Fruit fly (Drosophila melanogaster): Measurements from ENCODE around the gene Cdc16.

DNA sequence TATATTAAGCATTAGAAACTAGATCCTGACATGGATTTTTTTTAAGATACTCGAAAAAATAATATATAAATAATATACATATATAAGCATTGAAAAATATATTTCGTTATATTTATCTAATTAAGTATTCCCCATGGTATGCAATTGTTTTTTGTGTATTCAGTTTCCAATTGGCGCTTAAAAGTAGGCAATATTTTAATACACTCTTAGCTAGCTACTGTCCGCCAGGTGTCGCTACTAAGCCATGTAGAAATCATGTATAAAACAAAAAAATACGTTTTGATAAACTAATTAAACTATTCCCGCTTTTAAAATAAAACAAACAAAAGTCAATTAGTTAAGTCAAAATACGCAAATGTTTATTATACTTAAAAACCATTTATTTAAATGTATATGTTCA lies 50.3 kb downstream of the Cdc16 start:
- TF ChIP-seq pan (optimal IDR thresholded peaks at IDR 0.05) (no peak), Sp1 (GFP tag; optimal IDR thresholded peaks at IDR 0.05) (no peak), fru (GFP tag; optimal IDR thresholded peaks at IDR 0.05) (no peak), h (GFP tag; optimal IDR thresholded peaks at IDR 0.05) (no peak), dsf (GFP tag; optimal IDR thresholded peaks at IDR 0.05; ENCODE audit: borderline replicate concordance) (no peak)
